Fruit fly (Drosophila melanogaster): ENCODE results near the gene CG13643.

CG13643 gene

dm6 chr3R:24906648-24907047 lies 844 bp upstream of the CG13643 start:
- no peak for TF ChIP-seq noc (tag; optimal IDR thresholded peaks at IDR 0.05)

dm6 chr3R:24900816-24901215 lies 5.0 kb downstream of the CG13643 start, which contains the start of gene CG10845:
Gene CG10845 (plus strand): TSS chr3R:24901116.
- no peak for TF ChIP-seq noc (tag; optimal IDR thresholded peaks at IDR 0.05)

- no peak for TF ChIP-seq noc (tag; optimal IDR thresholded peaks at IDR 0.05)
Measured at dm6 chr3R:24894419-24895206, 11.2 kb downstream of the CG13643 start, which contains the start of the genes CG31121 and CG11069. Gene CG31121 (minus strand): TSS chr3R:24894605. Gene CG11069 (plus strand): TSS chr3R:24894742.

- TF ChIP-seq noc (tag; optimal IDR thresholded peaks at IDR 0.05): peak; percentile 91
Measured at dm6 chr3R:24893320-24893955, 12.4 kb downstream of the CG13643 start.

DNA sequence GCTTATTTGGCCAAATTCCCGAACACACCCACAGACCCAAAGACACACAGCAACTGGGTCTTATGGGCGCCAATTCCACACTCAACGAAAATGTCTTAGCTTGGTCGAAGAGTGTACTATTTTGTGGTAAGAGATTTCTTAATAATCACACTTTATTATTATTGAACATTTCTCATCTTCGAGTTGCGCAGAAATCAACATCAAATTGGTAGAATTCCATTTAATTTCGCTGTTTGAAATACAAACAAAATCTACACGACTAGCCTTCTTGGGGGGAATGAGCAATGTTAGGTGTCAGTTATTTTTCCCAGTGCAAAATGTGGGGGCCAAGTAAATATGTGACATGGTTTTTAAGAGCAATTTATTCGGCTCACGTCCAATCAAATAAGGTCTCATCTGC lies 14.9 kb downstream of the CG13643 start:
- peak; percentile 21 for TF ChIP-seq noc (tag; optimal IDR thresholded peaks at IDR 0.05)

DNA sequence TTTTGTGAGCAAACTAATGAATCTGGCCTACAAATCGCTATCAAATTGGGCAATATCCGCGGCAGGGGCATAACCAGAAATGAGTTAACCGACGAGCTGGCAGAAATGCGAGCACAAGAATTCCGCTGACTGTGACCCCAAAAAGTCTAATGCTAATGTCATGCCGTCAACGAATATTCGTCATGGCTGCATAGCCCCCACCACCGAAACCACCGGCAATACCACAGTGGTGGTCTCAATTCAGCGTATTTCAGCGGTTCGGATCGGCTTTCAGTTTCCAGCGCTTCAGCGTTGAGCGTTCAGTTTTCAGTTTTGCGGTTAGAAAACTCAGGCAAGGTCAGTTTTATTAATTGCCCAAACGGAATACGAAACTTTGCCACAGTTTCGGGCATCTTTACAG lies 15.6 kb downstream of the CG13643 start:
- no peak for TF ChIP-seq noc (tag; optimal IDR thresholded peaks at IDR 0.05)

DNA sequence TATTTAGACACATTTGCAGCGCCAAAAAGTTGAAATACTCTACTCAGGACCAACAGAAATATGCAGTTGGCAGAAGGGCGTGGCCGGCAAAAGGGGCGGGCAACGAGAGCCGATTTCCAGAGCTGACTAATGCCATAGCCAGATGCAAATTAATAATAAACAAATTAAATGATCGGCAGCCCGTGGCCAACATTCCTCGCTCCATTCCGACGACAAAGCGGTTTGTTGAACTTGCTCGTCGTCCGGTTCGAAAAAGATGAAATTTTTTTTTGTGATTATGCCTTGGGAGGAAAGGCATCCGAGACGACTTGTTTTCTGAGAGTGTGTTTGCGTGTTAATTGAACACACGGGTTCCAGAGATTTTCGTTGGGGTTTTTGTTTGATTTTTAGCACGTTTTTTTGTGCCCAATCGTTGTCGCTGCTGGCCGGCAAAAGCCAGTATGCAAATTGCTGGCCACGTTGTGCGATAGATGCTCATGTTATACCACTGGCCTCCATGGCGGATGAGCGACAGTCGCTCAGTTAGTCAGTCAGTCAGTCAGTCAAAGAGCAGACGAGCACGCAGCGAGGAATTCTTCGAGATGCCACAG lies 16.4 kb downstream of the CG13643 start:
- TF ChIP-seq noc (tag; optimal IDR thresholded peaks at IDR 0.05): no peak

dm6 chr3R:24888418-24888817 lies 17.4 kb downstream of the CG13643 start:
- no peak for TF ChIP-seq noc (tag; optimal IDR thresholded peaks at IDR 0.05)

- no peak for TF ChIP-seq noc (tag; optimal IDR thresholded peaks at IDR 0.05)
Measured at dm6 chr3R:24886470-24886869, 19.3 kb downstream of the CG13643 start.

DNA sequence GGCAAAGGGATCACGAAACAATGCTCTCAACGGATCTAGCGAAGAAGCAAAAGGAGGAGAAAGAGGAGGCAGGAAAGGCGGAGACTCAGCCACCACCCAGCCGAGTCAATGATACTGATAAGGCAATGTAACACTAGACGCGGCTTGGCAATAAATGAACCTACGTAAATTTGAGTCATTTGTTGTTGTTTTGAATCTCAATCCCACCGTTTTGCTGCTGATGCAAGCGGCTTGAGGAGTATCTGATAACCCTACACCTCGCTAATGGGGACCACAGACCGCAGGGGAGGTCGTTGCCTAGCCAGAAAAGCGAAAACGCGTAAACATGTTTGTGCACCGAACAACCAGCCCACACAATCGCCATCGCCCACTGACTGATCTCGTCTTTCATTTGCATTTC lies 27.1 kb downstream of the CG13643 start:
- no peak for TF ChIP-seq noc (tag; optimal IDR thresholded peaks at IDR 0.05)

dm6 chr3R:24876843-24877457 lies 28.9 kb downstream of the CG13643 start, which contains the start of the genes CG11089 and CG31381:
Gene CG11089 (plus strand): TSS chr3R:24877045.
Gene CG31381 (plus strand): TSS chr3R:24877045.
- TF ChIP-seq noc (tag; optimal IDR thresholded peaks at IDR 0.05): no peak

dm6 chr3R:24875939-24876842 lies 29.6 kb downstream of the CG13643 start, which contains the start of gene CG3744:
Gene CG3744 (minus strand): TSS chr3R:24876654.
- TF ChIP-seq noc (tag; optimal IDR thresholded peaks at IDR 0.05): peak; percentile 41

dm6 chr3R:24870389-24871048 lies 35.3 kb downstream of the CG13643 start, which contains the start of gene CycB3:
Gene CycB3 (minus strand): TSS chr3R:24870816.
- TF ChIP-seq noc (tag; optimal IDR thresholded peaks at IDR 0.05): no peak

DNA sequence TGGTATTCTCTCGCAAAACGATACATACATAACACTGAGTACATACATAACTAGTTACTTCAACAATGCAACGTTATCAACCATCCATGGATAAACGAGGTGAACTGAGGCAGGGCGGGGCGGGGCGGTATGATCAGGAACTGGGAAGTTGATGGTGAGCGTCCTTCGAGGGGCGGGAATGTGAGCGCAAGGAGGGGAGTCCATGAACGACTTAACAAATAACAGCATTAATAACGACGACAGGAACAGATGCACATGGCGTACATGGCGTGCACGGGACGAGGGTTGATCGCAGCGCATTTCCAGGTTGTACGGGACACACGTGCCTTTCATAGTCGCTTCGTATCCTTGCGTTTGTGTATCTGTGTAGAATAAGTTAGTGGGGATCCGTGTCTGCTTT lies 37.8 kb downstream of the CG13643 start:
- no peak for TF ChIP-seq noc (tag; optimal IDR thresholded peaks at IDR 0.05)
